Worm (Caenorhabditis elegans): Measurements from ENCODE around the gene gsp-2.

The gsp-2 gene

ce11 chrIII:7367012-7367760 is 30.8 kb downstream of the gsp-2 start, which contains the start of the genes T20B12.5 and T20B12.4:
Gene T20B12.5 (minus strand): TSS chrIII:7367112.
Gene T20B12.4 (plus strand): TSS chrIII:7367710.
- TF ChIP-seq sox-2 (GFP tag; IDR thresholded peaks at IDR 0.05) = no peak
- TF ChIP-seq ahr-1 (tag; optimal IDR thresholded peaks at IDR 0.05) = no peak
- no peak for TF ChIP-seq ztf-16 (tag; optimal IDR thresholded peaks at IDR 0.05)
- TF ChIP-seq ceh-19 (GFP tag; optimal IDR thresholded peaks at IDR 0.05) = no peak
- TF ChIP-seq zip-5 (tag; optimal IDR thresholded peaks at IDR 0.05) = no peak
- no peak for TF ChIP-seq unc-86 (tag; optimal IDR thresholded peaks at IDR 0.05)
- no peak for TF ChIP-seq hlh-15 (tag; optimal IDR thresholded peaks at IDR 0.05)
- TF ChIP-seq hlh-13 (GFP tag; optimal IDR thresholded peaks at IDR 0.05) = no peak

- TF ChIP-seq ceh-9 (tag; optimal IDR thresholded peaks at IDR 0.05) (no peak), ceh-19 (GFP tag; optimal IDR thresholded peaks at IDR 0.05) (no peak), fax-1 (tag; optimal IDR thresholded peaks at IDR 0.05) (no peak), syd-9 (tag; optimal IDR thresholded peaks at IDR 0.05) (no peak), odd-2 (tag; optimal IDR thresholded peaks at IDR 0.05) (no peak), pax-1 (tag; optimal IDR thresholded peaks at IDR 0.05) (no peak), ttx-3 (tag; optimal IDR thresholded peaks at IDR 0.05) (no peak), ceh-14 (tag; optimal IDR thresholded peaks at IDR 0.05) (no peak), ceh-30 (tag; optimal IDR thresholded peaks at IDR 0.05) (no peak), hlh-8 (tag; optimal IDR thresholded peaks at IDR 0.05) (no peak), unc-86 (tag; optimal IDR thresholded peaks at IDR 0.05) (no peak), elt-4 (tag; optimal IDR thresholded peaks at IDR 0.05) (no peak), elt-2 (tag; optimal IDR thresholded peaks at IDR 0.05) (no peak), lin-11 (tag; optimal IDR thresholded peaks at IDR 0.05) (no peak), ceh-2 (tag; optimal IDR thresholded peaks at IDR 0.05) (no peak), fkh-10 (GFP tag; optimal IDR thresholded peaks at IDR 0.05) (no peak), Y22D7AL.16 (tag; optimal IDR thresholded peaks at IDR 0.05) (no peak), unc-55 (GFP tag; optimal IDR thresholded peaks at IDR 0.05) (no peak), nfya-1 (tag; optimal IDR thresholded peaks at IDR 0.05) (no peak), eyg-1 (tag; optimal IDR thresholded peaks at IDR 0.05) (no peak)
Measured at ce11 chrIII:7369394-7370024, 33.1 kb downstream of the gsp-2 start.

DNA sequence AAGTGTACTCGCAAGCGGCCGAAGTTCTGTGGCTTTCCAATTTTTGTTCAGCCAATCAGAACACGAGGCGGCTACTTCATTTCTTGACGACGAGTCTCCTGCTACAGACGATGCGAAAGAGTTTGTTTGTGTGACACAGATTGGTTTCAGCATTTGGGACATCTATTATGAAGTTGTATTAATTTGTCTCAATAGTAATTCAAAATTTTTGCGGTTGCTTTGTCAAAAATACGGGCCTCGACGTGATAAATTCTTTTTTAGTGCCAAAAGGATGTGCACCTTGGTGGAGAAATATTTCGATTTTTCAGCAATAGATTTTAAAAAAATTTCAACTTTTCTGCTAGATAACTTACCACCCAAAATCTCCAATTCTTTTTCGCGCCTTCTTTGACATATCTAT is 34.2 kb downstream of the gsp-2 start:
- no peak for TF ChIP-seq nhr-232 (tag; optimal IDR thresholded peaks at IDR 0.05)
- TF ChIP-seq ceh-19 (GFP tag; optimal IDR thresholded peaks at IDR 0.05) = no peak
- TF ChIP-seq ahr-1 (tag; optimal IDR thresholded peaks at IDR 0.05) = no peak
- no peak for TF ChIP-seq ceh-22 (tag; optimal IDR thresholded peaks at IDR 0.05)
- no peak for TF ChIP-seq hlh-15 (tag; optimal IDR thresholded peaks at IDR 0.05)
- TF ChIP-seq ceh-48 (tag; optimal IDR thresholded peaks at IDR 0.05) = no peak
- TF ChIP-seq ceh-18 (tag; optimal IDR thresholded peaks at IDR 0.05) = no peak
- no peak for TF ChIP-seq ceh-6 (GFP tag; optimal IDR thresholded peaks at IDR 0.05)
- no peak for TF ChIP-seq C08G9.2 (tag; optimal IDR thresholded peaks at IDR 0.05)
- no peak for TF ChIP-seq C38D4.7 (GFP tag; optimal IDR thresholded peaks at IDR 0.05)
- TF ChIP-seq ets-4 (tag; optimal IDR thresholded peaks at IDR 0.05) = no peak
- no peak for TF ChIP-seq fkh-10 (GFP tag; optimal IDR thresholded peaks at IDR 0.05)
- no peak for TF ChIP-seq Y22D7AL.16 (tag; optimal IDR thresholded peaks at IDR 0.05)
- no peak for TF ChIP-seq pha-2 (tag; optimal IDR thresholded peaks at IDR 0.05)
- TF ChIP-seq pqm-1 (tag; optimal IDR thresholded peaks at IDR 0.05) = no peak
- no peak for TF ChIP-seq che-1 (tag; optimal IDR thresholded peaks at IDR 0.05)
- no peak for TF ChIP-seq rnt-1 (tag; optimal IDR thresholded peaks at IDR 0.05)
- no peak for TF ChIP-seq T23F11.4 (GFP tag; optimal IDR thresholded peaks at IDR 0.05)
- TF ChIP-seq lim-6 (tag; optimal IDR thresholded peaks at IDR 0.05) = no peak

Data from whole organism, late embryonic.